Worm (Caenorhabditis elegans) whole organism, late embryonic: ENCODE data around the gene C54E4.5.

Experiments used
- C38D4.7 ChIP-seq: fragments of 200-800 bp; sonication (Bioruptor generic); optimal IDR thresholded peaks from 2 replicates; lab custom pipeline; 2018; ENCODE audit warnings: mild to moderate bottlenecking, missing genetic modification characterization, moderate library complexity, missing compliant biosample characterization
- ets-4 ChIP-seq: sonication (generic microtip); optimal IDR thresholded peaks from 2 replicates; lab custom pipeline; 2016; ENCODE audit warnings: missing genetic modification characterization, missing compliant biosample characterization
- gmeb-2 ChIP-seq: sonication (generic microtip); optimal IDR thresholded peaks from 2 replicates; lab custom pipeline; 2016; ENCODE audit warnings: missing genetic modification characterization, inconsistent platforms, missing compliant biosample characterization
- hlh-13 ChIP-seq: fragments of 200-800 bp; sonication (Bioruptor generic); optimal IDR thresholded peaks from 2 replicates; lab custom pipeline; 2018; ENCODE audit warnings: mild to moderate bottlenecking, missing genetic modification characterization, missing compliant biosample characterization
- pha-4 ChIP-seq: fragments of 150-350 bp; optimal IDR thresholded peaks from 2 replicates; lab custom pipeline; 2018; ENCODE audit warnings: missing biosample characterization, missing genetic modification reagents, missing genetic modification characterization
- zip-5 ChIP-seq: sonication (generic microtip); optimal IDR thresholded peaks from 2 replicates; lab custom pipeline; 2016; ENCODE audit warnings: missing genetic modification characterization, missing compliant biosample characterization

DNA sequence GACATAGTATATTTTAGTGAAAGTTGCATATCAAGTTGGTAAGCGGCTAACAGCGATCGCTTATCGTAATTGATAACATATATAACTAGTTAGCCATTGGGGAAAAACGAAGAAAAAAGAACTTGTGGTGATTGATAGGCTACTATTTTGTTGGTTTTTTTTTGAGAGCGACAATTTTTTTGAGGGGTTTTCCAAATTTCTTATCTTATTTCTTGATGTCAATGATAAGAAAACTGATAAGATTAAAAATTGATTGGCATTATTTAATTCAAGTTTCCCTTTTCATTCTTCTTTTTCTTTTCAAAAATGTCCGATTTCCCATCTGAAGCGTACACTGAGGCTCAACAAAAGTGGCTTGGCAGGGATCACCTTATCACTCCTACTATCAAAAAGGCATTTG is 18.4 kb downstream of the C54E4.5 start, which contains the start of gene prmt-6:
- TF ChIP-seq zip-5 (tag; lab: Kevin White, UChicago): no peak
- TF ChIP-seq ets-4 (tag; lab: Kevin White, UChicago): no peak
- TF ChIP-seq hlh-13 (GFP tag; lab: Kevin White, UChicago): no peak
- no peak for TF ChIP-seq C38D4.7 (GFP tag; lab: Kevin White, UChicago)
- TF ChIP-seq pha-4 (tag; lab: Kevin White, UChicago): no peak
- no peak for TF ChIP-seq gmeb-2 (tag; lab: Kevin White, UChicago)
